Worm (Caenorhabditis elegans) whole organism, mixed stage, embryonic: ENCODE measurements around the gene cut-2.

Experiments used
- ces-1 ChIP-seq: fragments of 150-350 bp; optimal IDR thresholded peaks from 2 replicates; lab custom pipeline; 2014; ENCODE audit warnings: missing biosample characterization, missing genetic modification reagents, missing genetic modification characterization
- cnd-1 ChIP-seq: fragments of 200-800 bp; sonication (Bioruptor generic); optimal IDR thresholded peaks from 2 replicates; lab custom pipeline; 2018; ENCODE audit warnings: mild to moderate bottlenecking, missing genetic modification characterization, missing compliant biosample characterization
- drap-1 ChIP-seq: fragments of 200-800 bp; sonication (Bioruptor generic); optimal IDR thresholded peaks from 3 replicates; lab custom pipeline; 2018; ENCODE audit warnings: mild to moderate bottlenecking, missing genetic modification characterization, missing compliant biosample characterization
- elt-3 ChIP-seq: fragments of 150-350 bp; optimal IDR thresholded peaks from 2 replicates; lab custom pipeline; 2014; ENCODE audit warnings: missing biosample characterization, missing genetic modification characterization
- lin-13 ChIP-seq: fragments of 150-350 bp; optimal IDR thresholded peaks from 2 replicates; lab custom pipeline; 2014; ENCODE audit warnings: missing biosample characterization, missing genetic modification characterization
- lsy-2 ChIP-seq: fragments of 150-350 bp; optimal IDR thresholded peaks from 2 replicates; lab custom pipeline; 2014; ENCODE audit warnings: missing biosample characterization, missing genetic modification characterization
- mab-5 ChIP-seq: fragments of 150-350 bp; optimal IDR thresholded peaks from 2 replicates; lab custom pipeline; 2014; ENCODE audit warnings: missing biosample characterization, missing genetic modification characterization
- nhr-28 ChIP-seq: fragments of 150-350 bp; optimal IDR thresholded peaks from 2 replicates; lab custom pipeline; 2014; ENCODE audit warnings: missing biosample characterization, missing genetic modification characterization
- nhr-76 ChIP-seq: sonication (generic microtip); optimal IDR thresholded peaks from 2 replicates; lab custom pipeline; 2017; ENCODE audit warnings: missing biosample characterization, missing genetic modification characterization
- pha-4 ChIP-seq: fragments of 150-350 bp; optimal IDR thresholded peaks from 2 replicates; lab custom pipeline; 2018; ENCODE audit warnings: missing biosample characterization, missing genetic modification reagents, missing genetic modification characterization
- snpc-4 ChIP-seq: fragments of 150-350 bp; optimal IDR thresholded peaks from 2 replicates; lab custom pipeline; 2014; ENCODE audit warnings: missing biosample characterization, missing genetic modification characterization
- sptf-1 ChIP-seq: sonication (generic microtip); optimal IDR thresholded peaks from 2 replicates; lab custom pipeline; 2017; ENCODE audit warnings: mild to moderate bottlenecking, missing genetic modification characterization, moderate library complexity, missing compliant biosample characterization
- unc-62 ChIP-seq: fragments of 150-350 bp; optimal IDR thresholded peaks from 2 replicates; lab custom pipeline; 2014; ENCODE audit warnings: missing biosample characterization, missing genetic modification reagents, missing genetic modification characterization
- ztf-11 ChIP-seq: fragments of 150-350 bp; optimal IDR thresholded peaks from 2 replicates; lab custom pipeline; 2014; ENCODE audit warnings: missing biosample characterization, missing genetic modification characterization

DNA sequence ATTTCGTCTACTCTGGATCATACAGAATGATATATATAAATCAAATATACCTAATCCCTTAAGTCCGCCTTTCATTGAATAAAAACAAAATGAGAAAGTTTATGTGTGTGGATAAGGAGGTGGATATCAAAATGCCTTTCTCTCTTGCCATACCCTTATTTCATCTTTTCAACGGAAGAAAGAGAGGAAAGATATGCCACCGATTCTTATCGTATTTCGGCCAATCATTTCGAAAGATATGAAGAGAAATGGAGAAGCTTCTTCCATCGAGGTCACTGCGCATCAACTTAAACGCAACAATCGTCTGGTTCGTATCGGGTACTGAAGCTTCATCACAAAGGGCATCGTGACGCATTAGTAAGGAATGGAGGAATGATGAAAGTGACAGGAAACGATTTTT lies 1.4 kb upstream of the cut-2 start:
- TF ChIP-seq drap-1 (no peak), unc-62 (GFP tag; lab: Kevin White, UChicago) (no peak), ztf-11 (no peak), ces-1 (GFP tag; lab: Kevin White, UChicago) (no peak), mab-5 (tag; lab: Kevin White, UChicago) (no peak), elt-3 (peak; percentile 46), lin-13 (tag; lab: Kevin White, UChicago) (no peak), sptf-1 (no peak), lsy-2 (no peak), pha-4 (tag; lab: Kevin White, UChicago) (no peak), cnd-1 (tag; lab: Kevin White, UChicago) (no peak), nhr-28 (no peak), nhr-76 (tag; lab: Kevin White, UChicago) (no peak), snpc-4 (tag; lab: Kevin White, UChicago) (no peak)
